Fruit fly (Drosophila melanogaster): Measurements from ENCODE around the gene CG33333.

The CG33333 gene

DNA sequence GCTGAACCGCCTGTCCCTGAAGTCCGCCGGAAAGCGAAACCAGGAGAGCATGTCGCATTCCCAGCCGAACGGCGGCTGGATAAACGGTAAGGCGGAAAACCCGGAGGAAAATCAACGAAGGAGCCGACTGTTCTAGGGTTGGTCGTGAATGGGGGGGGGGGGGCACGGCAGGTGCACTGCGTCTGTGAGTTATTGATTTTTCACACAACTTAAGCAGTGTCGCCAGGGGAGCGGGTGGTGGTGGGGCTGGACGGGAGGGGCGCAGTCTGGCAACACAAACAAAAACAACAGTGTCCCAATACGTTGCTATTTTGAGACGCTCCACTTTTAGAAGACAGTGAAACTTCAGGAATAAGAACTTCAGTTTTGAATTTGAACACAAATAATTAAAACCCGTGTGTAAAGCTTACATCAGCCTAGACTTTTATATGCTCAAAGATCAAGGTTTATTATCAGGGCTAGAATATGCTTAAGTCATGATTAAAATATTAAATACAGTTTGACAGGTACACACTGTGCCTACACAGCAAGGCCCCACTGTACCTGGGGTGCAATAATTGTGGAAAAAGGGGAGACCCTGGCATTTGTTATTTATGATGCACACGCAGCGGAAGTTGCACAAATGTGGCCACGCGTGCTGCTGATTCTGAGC is 31.0 kb upstream of the CG33333 start (continued):
- TF ChIP-seq CG17359 (tag; optimal IDR thresholded peaks at IDR 0.05): peak; percentile 86
- TF ChIP-seq crol (GFP tag; IDR thresholded peaks at IDR 0.05): peak; percentile 97
- peak; percentile 69 for TF ChIP-seq tin (GFP tag; optimal IDR thresholded peaks at IDR 0.05)
- TF ChIP-seq CG6254 (GFP tag; optimal IDR thresholded peaks at IDR 0.05): peak; percentile 48
- no peak for TF ChIP-seq MESR4 (GFP tag; optimal IDR thresholded peaks at IDR 0.05)
- TF ChIP-seq grau (tag; optimal IDR thresholded peaks at IDR 0.05): peak; percentile 95
- TF ChIP-seq btn (GFP tag; optimal IDR thresholded peaks at IDR 0.05): peak; percentile 2
- TF ChIP-seq CG9609 (GFP tag; optimal IDR thresholded peaks at IDR 0.05): peak; percentile 38
- TF ChIP-seq odd (GFP tag; optimal IDR thresholded peaks at IDR 0.05): no peak
- no peak for TF ChIP-seq NFAT (GFP tag; IDR thresholded peaks at IDR 0.05)
- peak; percentile 29 for TF ChIP-seq CG12104 (GFP tag; optimal IDR thresholded peaks at IDR 0.05)
- peak; percentile 12 for TF ChIP-seq slp2 (GFP tag; optimal IDR thresholded peaks at IDR 0.05)
- 0 out of 2 replicates have a peak, but pooled peaks have one; percentile 8 for TF ChIP-seq CG17612 (GFP tag; IDR thresholded peaks at IDR 0.05)
- TF ChIP-seq Oaz (GFP tag; IDR thresholded peaks at IDR 0.05): peak; percentile 17; the same call in 1 of the 2 replicates
- TF ChIP-seq CG6683 (GFP tag; optimal IDR thresholded peaks at IDR 0.05): no peak
- TF ChIP-seq sens-2 (GFP tag; IDR thresholded peaks at IDR 0.05): peak; percentile 60
- no peak for TF ChIP-seq CG13894 (tag; optimal IDR thresholded peaks at IDR 0.05)
- peak; percentile 65 for TF ChIP-seq Ssrp (tag; optimal IDR thresholded peaks at IDR 0.05)
- peak; percentile 65 for TF ChIP-seq CG12391 (tag; optimal IDR thresholded peaks at IDR 0.05)
- peak; percentile 75 for TF ChIP-seq HLH3B (GFP tag; IDR thresholded peaks at IDR 0.05)
- peak; percentile 42 for TF ChIP-seq BtbVII (GFP tag; optimal IDR thresholded peaks at IDR 0.05)
- peak; percentile 63 for TF ChIP-seq CG3281 (GFP tag; optimal IDR thresholded peaks at IDR 0.05)
- TF ChIP-seq ara (GFP tag; IDR thresholded peaks at IDR 0.05): peak; percentile 85
- peak; percentile 78 for TF ChIP-seq CG5953 (GFP tag; IDR thresholded peaks at IDR 0.05)
- peak; percentile 81 for TF ChIP-seq CG18262 (tag; optimal IDR thresholded peaks at IDR 0.05)
- peak; percentile 40 for TF ChIP-seq CG9437 (GFP tag; optimal IDR thresholded peaks at IDR 0.05)
- TF ChIP-seq Six4 (GFP tag; optimal IDR thresholded peaks at IDR 0.05): peak; percentile 49
- TF ChIP-seq fd3F (GFP tag; optimal IDR thresholded peaks at IDR 0.05): peak; percentile 11
- TF ChIP-seq sim (GFP tag; IDR thresholded peaks at IDR 0.05): peak; percentile 62
- TF ChIP-seq Kr (GFP tag; optimal IDR thresholded peaks at IDR 0.05): no peak
- TF ChIP-seq corto (GFP tag; optimal IDR thresholded peaks at IDR 0.05): no peak
- peak; percentile 70 for TF ChIP-seq gt (GFP tag; IDR thresholded peaks at IDR 0.05)
- no peak for TF ChIP-seq CG3838 (GFP tag; optimal IDR thresholded peaks at IDR 0.05)
- no peak for TF ChIP-seq ash1 (GFP tag; optimal IDR thresholded peaks at IDR 0.05)
- peak; percentile 92 for TF ChIP-seq ci (GFP tag; IDR thresholded peaks at IDR 0.05)
- TF ChIP-seq H15 (GFP tag; IDR thresholded peaks at IDR 0.05): peak; percentile 76
- TF ChIP-seq kni (GFP tag; optimal IDR thresholded peaks at IDR 0.05): peak; percentile 11
- TF ChIP-seq tup (GFP tag; optimal IDR thresholded peaks at IDR 0.05): no peak
- no peak for TF ChIP-seq yki (optimal IDR thresholded peaks at IDR 0.05)
- TF ChIP-seq Gsc (GFP tag; IDR thresholded peaks at IDR 0.05): peak; percentile 55; the same call in 1 of the 2 replicates
- peak; percentile 10 for TF ChIP-seq D19B (GFP tag; optimal IDR thresholded peaks at IDR 0.05)
- TF ChIP-seq abd-A (tag; optimal IDR thresholded peaks at IDR 0.05): no peak
- TF ChIP-seq wor (GFP tag; IDR thresholded peaks at IDR 0.05): peak; percentile 54
- peak; percentile 51 for TF ChIP-seq CG8281 (tag; optimal IDR thresholded peaks at IDR 0.05)
- no peak for TF ChIP-seq CG11398 (GFP tag; optimal IDR thresholded peaks at IDR 0.05)
- no peak for TF ChIP-seq Hand (GFP tag; optimal IDR thresholded peaks at IDR 0.05)
- TF ChIP-seq CG12769 (tag; optimal IDR thresholded peaks at IDR 0.05): peak; percentile 74
- peak; percentile 22 for TF ChIP-seq CG17186 (GFP tag; optimal IDR thresholded peaks at IDR 0.05)
- TF ChIP-seq Nf-YB (GFP tag; optimal IDR thresholded peaks at IDR 0.05): peak; percentile 34
- no peak for TF ChIP-seq Ravus (GFP tag; IDR thresholded peaks at IDR 0.05)
- no peak for TF ChIP-seq usp (GFP tag; optimal IDR thresholded peaks at IDR 0.05)

All from whole organism, embryonic.